Worm (Caenorhabditis elegans) whole organism, L1 larva: Measurements from ENCODE around the gene K09G1.2.

Source experiments
- alr-1 ChIP-seq: fragments of 200-800 bp; sonication (Bioruptor generic); optimal IDR thresholded peaks from 2 replicates; lab custom pipeline; 2018; ENCODE audit warnings: borderline replicate concordance, mild to moderate bottlenecking, missing genetic modification characterization, missing compliant biosample characterization
- aly-2 ChIP-seq: fragments of 150-350 bp; optimal IDR thresholded peaks from 2 replicates; lab custom pipeline; 2014; ENCODE audit warnings: missing biosample characterization, missing genetic modification characterization
- ama-1 ChIP-seq: fragments of 150-350 bp; optimal IDR thresholded peaks from 2 replicates; lab custom pipeline; 2014
- ceh-8 ChIP-seq: fragments of 200-800 bp; sonication (Bioruptor generic); optimal IDR thresholded peaks from 2 replicates; lab custom pipeline; 2018; ENCODE audit warnings: mild to moderate bottlenecking, missing genetic modification characterization, moderate library complexity, missing compliant biosample characterization
- ceh-82 ChIP-seq, 3 experiments: fragments of 150-350 bp in 1 of 3; sonication (generic microtip) in 2 of 3; optimal IDR thresholded peaks; 2 replicates each; lab custom pipeline; 2014 to 2017; ENCODE audit warnings: missing biosample characterization in 3 of 3, missing genetic modification characterization in 3 of 3
- ceh-88 ChIP-seq: fragments of 200-800 bp; sonication (Bioruptor generic); IDR thresholded peaks from 2 replicates; pipeline ENCODE4 v1.3.6; 2022; ENCODE audit warnings: missing genetic modification characterization, missing compliant biosample characterization
- ceh-90 ChIP-seq: sonication (generic microtip); optimal IDR thresholded peaks from 2 replicates; lab custom pipeline; 2016; ENCODE audit warnings: missing genetic modification characterization, missing compliant biosample characterization
- ces-1 ChIP-seq: fragments of 150-350 bp; optimal IDR thresholded peaks from 2 replicates; lab custom pipeline; 2014; ENCODE audit warnings: missing biosample characterization, missing genetic modification reagents, missing genetic modification characterization
- efl-1 ChIP-seq, 4 experiments: fragments of 150-350 bp; optimal IDR thresholded peaks in 3 of 4; peaks in 1 of 4; 1 replicate in 1 of 4; 2 replicates in 3 of 4; lab custom pipeline; 2014; ENCODE audit warnings: missing biosample characterization in 2 of 4, missing genetic modification characterization in 2 of 4, missing genetic modification reagents in 2 of 4
- egl-13 ChIP-seq: sonication (generic microtip); optimal IDR thresholded peaks from 2 replicates; lab custom pipeline; 2016; ENCODE audit warnings: missing genotype, missing genetic modification reagents, missing genetic modification characterization, missing compliant biosample characterization
- elt-2 ChIP-seq: sonication (generic microtip); optimal IDR thresholded peaks from 2 replicates; lab custom pipeline; 2016; ENCODE audit warnings: missing genetic modification characterization, mild to moderate bottlenecking, inconsistent platforms, missing compliant biosample characterization, missing genetic modification reagents
- fkh-4 ChIP-seq: sonication (generic microtip); optimal IDR thresholded peaks from 2 replicates; lab custom pipeline; 2016; ENCODE audit warnings: missing compliant biosample characterization, missing genetic modification characterization, borderline replicate concordance
- hlh-4 ChIP-seq: sonication (generic microtip); optimal IDR thresholded peaks from 2 replicates; lab custom pipeline; 2016; ENCODE audit warnings: mild to moderate bottlenecking, missing genetic modification characterization, missing compliant biosample characterization
- hpl-2 ChIP-seq: fragments of 150-350 bp; optimal IDR thresholded peaks from 2 replicates; lab custom pipeline; 2014; ENCODE audit warnings: missing biosample characterization, missing genetic modification reagents, missing genetic modification characterization
- isw-1 ChIP-seq: fragments of 200-800 bp; sonication (Bioruptor generic); IDR thresholded peaks from 2 replicates; pipeline ENCODE4 v1.3.6; 2022; ENCODE audit warnings: missing genetic modification characterization, missing compliant biosample characterization
- lin-15B ChIP-seq: fragments of 150-350 bp; sonication (generic microtip); optimal IDR thresholded peaks from 3 replicates; lab custom pipeline; 2014; ENCODE audit warnings: missing biosample characterization, missing genetic modification characterization
- lin-39 ChIP-seq: fragments of 150-350 bp; optimal IDR thresholded peaks from 2 replicates; lab custom pipeline; 2014; ENCODE audit warnings: missing biosample characterization, missing genetic modification reagents, missing genetic modification characterization
- mab-9 ChIP-seq: fragments of 200-800 bp; sonication (Bioruptor generic); IDR thresholded peaks from 2 replicates; pipeline ENCODE4 v1.3.6; 2022; ENCODE audit warnings: missing genetic modification reagents, missing genetic modification characterization, missing compliant biosample characterization
- mef-2 ChIP-seq: fragments of 150-350 bp; optimal IDR thresholded peaks from 2 replicates; lab custom pipeline; 2014; ENCODE audit warnings: missing biosample characterization, missing genetic modification characterization
- nhr-11 ChIP-seq: fragments of 150-350 bp; optimal IDR thresholded peaks from 2 replicates; lab custom pipeline; 2014; ENCODE audit warnings: missing biosample characterization, missing genetic modification characterization
- nhr-237 ChIP-seq: fragments of 150-350 bp; optimal IDR thresholded peaks from 2 replicates; lab custom pipeline; 2014; ENCODE audit warnings: missing biosample characterization, missing genetic modification characterization
- nhr-28 ChIP-seq: fragments of 150-350 bp; optimal IDR thresholded peaks from 2 replicates; lab custom pipeline; 2014; ENCODE audit warnings: missing biosample characterization, missing genetic modification characterization
- nhr-77 ChIP-seq: fragments of 150-350 bp; optimal IDR thresholded peaks from 2 replicates; lab custom pipeline; 2014; ENCODE audit warnings: missing biosample characterization, missing genetic modification characterization
- nhr-84 ChIP-seq: sonication (generic microtip); optimal IDR thresholded peaks from 2 replicates; lab custom pipeline; 2017; ENCODE audit warnings: missing biosample characterization, missing genetic modification characterization
- nhr-85 ChIP-seq: sonication (generic microtip); peaks from one replicate; lab custom pipeline; 2016; ENCODE audit warnings: missing genetic modification characterization, inconsistent platforms, missing compliant biosample characterization
- nhr-90 ChIP-seq: sonication (generic microtip); optimal IDR thresholded peaks from 2 replicates; lab custom pipeline; 2016; ENCODE audit warnings: mild to moderate bottlenecking, missing genetic modification characterization, missing compliant biosample characterization; ENCODE audit not compliant: poor library complexity
- rnt-1 ChIP-seq: sonication (generic microtip); optimal IDR thresholded peaks from 2 replicates; lab custom pipeline; 2016; ENCODE audit warnings: mild to moderate bottlenecking, missing genetic modification characterization, moderate library complexity, missing compliant biosample characterization
- snu-23 ChIP-seq: sonication (generic microtip); optimal IDR thresholded peaks from 2 replicates; lab custom pipeline; 2016; ENCODE audit warnings: missing genetic modification characterization, missing compliant biosample characterization
- sox-4 ChIP-seq: sonication (generic microtip); optimal IDR thresholded peaks from 2 replicates; lab custom pipeline; 2016; ENCODE audit warnings: missing genetic modification characterization, missing compliant biosample characterization
- sup-37 ChIP-seq: fragments of 200-800 bp; sonication (Bioruptor generic); optimal IDR thresholded peaks from 2 replicates; lab custom pipeline; 2018; ENCODE audit warnings: mild to moderate bottlenecking, missing genetic modification characterization, missing compliant biosample characterization
- unc-130 ChIP-seq: fragments of 150-350 bp; optimal IDR thresholded peaks from 2 replicates; lab custom pipeline; 2017; ENCODE audit warnings: missing biosample characterization, missing genetic modification characterization, inconsistent platforms
- unc-30 ChIP-seq: sonication (generic microtip); optimal IDR thresholded peaks from 2 replicates; lab custom pipeline; 2017; ENCODE audit warnings: missing biosample characterization, missing genetic modification characterization
- xbp-1 ChIP-seq: sonication (generic microtip); optimal IDR thresholded peaks from 2 replicates; lab custom pipeline; 2016; ENCODE audit warnings: missing genetic modification characterization, missing compliant biosample characterization
- zip-4 ChIP-seq: fragments of 200-800 bp; sonication (Bioruptor generic); optimal IDR thresholded peaks from 2 replicates; lab custom pipeline; 2018; ENCODE audit warnings: mild to moderate bottlenecking, missing genetic modification characterization, moderate library complexity, missing compliant biosample characterization
- ztf-4 ChIP-seq: fragments of 150-350 bp; optimal IDR thresholded peaks from 2 replicates; lab custom pipeline; 2014; ENCODE audit warnings: missing biosample characterization, missing genetic modification characterization

K09G1.2 gene

ce11 chrV:9608256-9608655 lies 17.8 kb downstream of the K09G1.2 start, which contains the start of gene dop-2:
dop-2 (plus strand) TSS chrV:9608556.
- TF ChIP-seq isw-1 (GFP tag; lab: Robert Waterston, UW) (no peak), nhr-84 (tag; lab: Kevin White, UChicago) (no peak), ces-1 (no peak), nhr-90 (tag; lab: Kevin White, UChicago) (no peak), ztf-4 (tag; lab: Kevin White, UChicago) (no peak)
- TF ChIP-seq, all 84 proteins: peak for 0

DNA sequence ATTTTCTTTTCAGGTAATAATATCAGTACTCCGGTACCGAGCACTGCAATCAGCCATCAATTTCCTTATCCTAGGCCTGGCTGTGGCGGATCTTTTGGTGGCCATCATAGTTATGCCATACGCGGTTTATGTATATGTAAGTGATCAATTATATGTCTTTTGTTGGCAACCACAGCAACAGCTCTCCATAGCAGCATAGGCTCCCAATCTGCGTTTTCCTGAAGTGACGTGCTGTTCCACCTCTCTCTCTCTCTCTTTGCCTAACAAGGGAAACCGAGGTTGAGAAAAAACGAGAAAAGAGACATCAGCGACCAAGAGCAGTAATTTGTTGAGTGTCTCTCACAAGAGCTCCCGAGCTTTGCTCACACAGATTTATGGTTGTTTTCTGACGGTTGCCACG lies 18.8 kb downstream of the K09G1.2 start:
- TF ChIP-seq rnt-1 (tag; lab: Kevin White, UChicago) (no peak), xbp-1 (tag; lab: Kevin White, UChicago) (no peak), nhr-11 (tag; lab: Kevin White, UChicago) (no peak), ceh-8 (GFP tag; lab: Kevin White, UChicago) (no peak), hlh-4 (tag; lab: Kevin White, UChicago) (no peak), nhr-28 (tag; lab: Kevin White, UChicago) (no peak), ama-1 (no peak), unc-30 (tag; lab: Kevin White, UChicago) (no peak), nhr-77 (tag; lab: Kevin White, UChicago) (no peak), aly-2 (tag; lab: Kevin White, UChicago) (no peak), elt-2 (tag; lab: Kevin White, UChicago) (no peak), egl-13 (tag; lab: Kevin White, UChicago) (no peak), nhr-85 (tag; lab: Kevin White, UChicago) (no peak), ceh-88 (no peak), zip-4 (GFP tag; lab: Kevin White, UChicago) (no peak)

DNA sequence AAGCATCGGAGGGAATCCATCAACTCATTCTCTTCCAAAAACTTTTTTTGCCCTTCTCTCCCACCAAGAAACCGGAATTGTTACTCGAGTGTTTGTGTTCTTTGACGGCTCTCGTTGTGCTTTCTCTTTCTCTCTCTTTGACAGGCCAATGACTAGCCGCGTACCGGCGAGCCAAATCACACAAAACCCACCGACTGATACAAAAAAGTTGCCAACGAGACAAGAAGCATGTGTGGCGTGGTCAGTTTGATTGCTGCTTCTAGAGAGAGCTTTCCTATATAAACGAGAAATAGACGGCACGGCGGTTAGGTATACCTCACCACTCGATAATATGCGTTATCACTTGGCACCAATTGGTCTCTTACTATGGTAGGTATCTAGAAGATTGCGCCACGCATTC lies 25.3 kb downstream of the K09G1.2 start, which contains the start of gene pqn-63:
pqn-63 (plus strand) TSS at position 307 of the 400 bp plus-strand sequence.
- TF ChIP-seq zip-4 (GFP tag; lab: Kevin White, UChicago) (no peak), efl-1 (optimal IDR thresholded peaks at IDR 0.05; lab: Kevin White, UChicago) (no peak), efl-1 (GFP tag; optimal IDR thresholded peaks at IDR 0.05 in 1 of 2; lab: Kevin White, UChicago) (peak in 1 of 2 experiments; percentile 14)

DNA sequence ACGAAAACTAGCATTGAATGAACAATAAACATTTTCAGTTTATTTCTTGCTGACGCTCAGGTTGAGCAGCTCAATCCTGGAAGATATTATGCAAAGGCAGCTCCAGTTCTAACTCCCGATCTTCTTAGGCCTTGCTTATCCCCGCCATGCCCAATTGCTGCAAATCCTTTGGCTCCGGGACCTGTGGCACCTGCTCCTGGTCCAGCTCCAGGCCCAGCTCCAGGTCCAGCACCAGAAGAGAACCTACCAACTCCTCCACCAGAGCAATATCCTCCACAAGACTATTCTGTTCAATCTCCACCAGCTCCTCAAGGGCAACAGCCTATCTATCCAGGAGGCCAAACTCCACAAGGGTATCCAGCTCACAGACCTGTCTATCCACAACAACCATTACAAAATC lies 25.7 kb downstream of the K09G1.2 start:
- TF ChIP-seq nhr-237 (no peak), fkh-4 (tag; lab: Kevin White, UChicago) (no peak), snu-23 (GFP tag; lab: Kevin White, UChicago) (no peak), nhr-11 (tag; lab: Kevin White, UChicago) (no peak), elt-2 (tag; lab: Kevin White, UChicago) (no peak), nhr-90 (tag; lab: Kevin White, UChicago) (no peak), ceh-90 (no peak), alr-1 (tag; lab: Kevin White, UChicago) (no peak), sox-4 (tag; lab: Kevin White, UChicago) (no peak), hlh-4 (tag; lab: Kevin White, UChicago) (no peak)

ce11 chrV:9616687-9617086 lies 26.3 kb downstream of the K09G1.2 start:
- no peak for TF ChIP-seq hlh-4 (tag; lab: Kevin White, UChicago)
- no peak for TF ChIP-seq mab-9
- TF ChIP-seq nhr-77 (tag; lab: Kevin White, UChicago): no peak
- TF ChIP-seq ceh-82 (tag; optimal IDR thresholded peaks at IDR 0.05; lab: Kevin White, UChicago): no peak
- no peak for TF ChIP-seq lin-15B (tag; lab: Kevin White, UChicago)

DNA sequence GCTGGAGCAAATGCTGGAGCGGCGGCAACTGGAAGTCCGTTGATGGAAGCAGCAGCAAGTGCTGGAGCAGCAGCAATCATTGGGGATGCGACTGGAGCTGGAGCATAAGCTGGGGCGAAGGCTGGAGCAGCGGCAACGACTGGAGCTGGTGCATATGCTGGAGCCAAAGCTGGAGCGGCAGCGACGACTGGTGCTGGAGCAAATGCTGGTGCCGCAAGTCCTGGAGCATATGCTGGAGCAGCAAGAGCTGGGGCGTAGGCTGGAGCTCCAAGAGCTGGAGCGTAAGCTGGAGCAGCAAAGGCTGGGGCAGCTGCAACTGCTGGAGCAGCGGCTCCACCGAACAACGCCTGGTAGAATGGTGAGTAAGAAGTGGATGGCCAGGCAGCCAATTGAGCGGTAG lies 28.0 kb downstream of the K09G1.2 start:
- no peak for TF ChIP-seq hpl-2
- TF ChIP-seq ceh-8 (GFP tag; lab: Kevin White, UChicago): peak; percentile 7
- TF ChIP-seq zip-4 (GFP tag; lab: Kevin White, UChicago): no peak
- TF ChIP-seq unc-130 (tag; lab: Kevin White, UChicago): no peak
- TF ChIP-seq lin-39 (tag; lab: Kevin White, UChicago): no peak
- TF ChIP-seq mef-2: no peak
- TF ChIP-seq sup-37 (GFP tag; lab: Kevin White, UChicago): no peak
- TF ChIP-seq, all 84 proteins: peak for 1
